Worm (Caenorhabditis elegans) whole organism, late embryonic: ENCODE results near the gene C43C3.4.

ENCODE experiments used
- K02D7.2 ChIP-seq: sonication (generic microtip); optimal IDR thresholded peaks from 2 replicates; lab custom pipeline; 2017; ENCODE audit warnings: mild to moderate bottlenecking, missing genetic modification characterization, missing compliant biosample characterization
- T23F11.4 ChIP-seq: fragments of 200-800 bp; sonication (Bioruptor generic); optimal IDR thresholded peaks from 2 replicates; lab custom pipeline; 2018; ENCODE audit warnings: mild to moderate bottlenecking, missing genetic modification characterization, missing compliant biosample characterization
- Y22D7AL.16 ChIP-seq: sonication (generic microtip); optimal IDR thresholded peaks from 2 replicates; lab custom pipeline; 2016; ENCODE audit warnings: missing genetic modification characterization, missing compliant biosample characterization
- ceh-14 ChIP-seq: sonication (generic microtip); optimal IDR thresholded peaks from 2 replicates; lab custom pipeline; 2016; ENCODE audit warnings: missing genotype, missing genetic modification characterization, missing compliant biosample characterization
- ceh-2 ChIP-seq: sonication (generic microtip); optimal IDR thresholded peaks from 2 replicates; lab custom pipeline; 2016; ENCODE audit warnings: missing genotype, missing genetic modification characterization, missing compliant biosample characterization
- ceh-22 ChIP-seq: sonication (generic microtip); optimal IDR thresholded peaks from 2 replicates; lab custom pipeline; 2017; ENCODE audit warnings: missing biosample characterization, missing genetic modification characterization
- ceh-24 ChIP-seq: sonication (generic microtip); optimal IDR thresholded peaks from 2 replicates; lab custom pipeline; 2016; ENCODE audit warnings: mild to moderate bottlenecking, missing genetic modification characterization, missing compliant biosample characterization
- ceh-30 ChIP-seq: fragments of 150-350 bp; optimal IDR thresholded peaks from 2 replicates; lab custom pipeline; 2014; ENCODE audit warnings: missing biosample characterization, missing genetic modification characterization
- ceh-34 ChIP-seq: sonication (generic microtip); optimal IDR thresholded peaks from 2 replicates; lab custom pipeline; 2016; ENCODE audit warnings: mild to moderate bottlenecking, missing genetic modification characterization, missing compliant biosample characterization
- ceh-6 ChIP-seq: fragments of 200-800 bp; sonication (Bioruptor generic); optimal IDR thresholded peaks from 2 replicates; lab custom pipeline; 2018; ENCODE audit warnings: mild to moderate bottlenecking, missing genetic modification characterization, missing compliant biosample characterization
- ceh-9 ChIP-seq: sonication (generic microtip); optimal IDR thresholded peaks from 2 replicates; lab custom pipeline; 2016; ENCODE audit warnings: mild to moderate bottlenecking, missing genetic modification characterization, inconsistent platforms, missing compliant biosample characterization
- che-1 ChIP-seq: sonication (generic microtip); optimal IDR thresholded peaks from 2 replicates; lab custom pipeline; 2016; ENCODE audit warnings: mild to moderate bottlenecking, missing genetic modification characterization, missing compliant biosample characterization
- dmd-4 ChIP-seq: sonication (generic microtip); optimal IDR thresholded peaks from 2 replicates; lab custom pipeline; 2016; ENCODE audit warnings: borderline replicate concordance, missing genetic modification characterization, missing compliant biosample characterization
- dve-1 ChIP-seq: sonication (generic microtip); optimal IDR thresholded peaks from 2 replicates; lab custom pipeline; 2017; ENCODE audit warnings: antibody characterized with exemption, mild to moderate bottlenecking, missing genetic modification characterization, missing compliant biosample characterization
- elt-2 ChIP-seq: sonication (generic microtip); optimal IDR thresholded peaks from 2 replicates; lab custom pipeline; 2016; ENCODE audit warnings: missing genetic modification reagents, missing genetic modification characterization, missing compliant biosample characterization
- elt-4 ChIP-seq: sonication (generic microtip); optimal IDR thresholded peaks from 2 replicates; lab custom pipeline; 2016; ENCODE audit warnings: missing genetic modification characterization, missing compliant biosample characterization
- eyg-1 ChIP-seq: sonication (generic microtip); optimal IDR thresholded peaks from 2 replicates; lab custom pipeline; 2016; ENCODE audit warnings: missing genotype, missing genetic modification characterization, missing compliant biosample characterization
- fax-1 ChIP-seq: sonication (generic microtip); optimal IDR thresholded peaks from 2 replicates; lab custom pipeline; 2016; ENCODE audit warnings: missing genotype, missing genetic modification characterization, missing compliant biosample characterization
- fkh-10 ChIP-seq: fragments of 150-350 bp; optimal IDR thresholded peaks from 2 replicates; lab custom pipeline; 2014; ENCODE audit warnings: missing biosample characterization, missing genetic modification reagents, missing genetic modification characterization
- gmeb-2 ChIP-seq: sonication (generic microtip); optimal IDR thresholded peaks from 2 replicates; lab custom pipeline; 2016; ENCODE audit warnings: missing genetic modification characterization, inconsistent platforms, missing compliant biosample characterization
- lim-6 ChIP-seq: sonication (generic microtip); optimal IDR thresholded peaks from 2 replicates; lab custom pipeline; 2016; ENCODE audit warnings: missing genetic modification characterization, missing compliant biosample characterization
- lin-11 ChIP-seq: fragments of 200-800 bp; sonication (Bioruptor generic); optimal IDR thresholded peaks from 2 replicates; lab custom pipeline; 2018; ENCODE audit warnings: mild to moderate bottlenecking, missing genetic modification characterization, missing compliant biosample characterization
- nfya-1 ChIP-seq: sonication (generic microtip); optimal IDR thresholded peaks from 2 replicates; lab custom pipeline; 2017; ENCODE audit warnings: missing genetic modification characterization, mild to moderate bottlenecking, missing compliant biosample characterization, antibody characterized with exemption, moderate library complexity
- nhr-11 ChIP-seq: fragments of 150-350 bp; optimal IDR thresholded peaks from 2 replicates; lab custom pipeline; 2014; ENCODE audit warnings: missing biosample characterization, missing genetic modification characterization
- nhr-232 ChIP-seq: sonication (generic microtip); optimal IDR thresholded peaks from 2 replicates; lab custom pipeline; 2016; ENCODE audit warnings: missing genetic modification characterization, missing compliant biosample characterization
- pag-3 ChIP-seq: sonication (generic microtip); optimal IDR thresholded peaks from 2 replicates; lab custom pipeline; 2016; ENCODE audit warnings: missing compliant biosample characterization, missing genetic modification characterization, borderline replicate concordance
- pax-1 ChIP-seq: fragments of 150-350 bp; optimal IDR thresholded peaks from 2 replicates; lab custom pipeline; 2014; ENCODE audit warnings: missing biosample characterization, missing genetic modification characterization
- pros-1 ChIP-seq: fragments of 150-350 bp; optimal IDR thresholded peaks from 2 replicates; lab custom pipeline; 2014; ENCODE audit warnings: missing biosample characterization, missing genetic modification reagents, missing genetic modification characterization
- sdc-2 ChIP-seq: sonication (generic microtip); optimal IDR thresholded peaks from 2 replicates; lab custom pipeline; 2016; ENCODE audit warnings: missing genotype, missing genetic modification characterization, missing compliant biosample characterization
- syd-9 ChIP-seq: sonication (generic microtip); optimal IDR thresholded peaks from 2 replicates; lab custom pipeline; 2016; ENCODE audit warnings: mild to moderate bottlenecking, missing genetic modification characterization, moderate library complexity, missing compliant biosample characterization
- tbx-2 ChIP-seq: sonication (generic microtip); optimal IDR thresholded peaks from 2 replicates; lab custom pipeline; 2016; ENCODE audit warnings: missing genetic modification characterization, missing compliant biosample characterization
- tbx-7 ChIP-seq: sonication (generic microtip); optimal IDR thresholded peaks from 2 replicates; lab custom pipeline; 2016; ENCODE audit warnings: missing genotype, missing genetic modification characterization, missing compliant biosample characterization
- unc-3 ChIP-seq, 2 experiments: fragments of 200-800 bp in 1 of 2; sonication (Bioruptor generic) in 1 of 2; sonication (generic microtip) in 1 of 2; conservative IDR thresholded peaks in 1 of 2; optimal IDR thresholded peaks in 1 of 2; 2 replicates each; pipeline versions ENCODE4 v1.3.6 to Lab custom; 2016 to 2022; ENCODE audit warnings: missing compliant biosample characterization in 2 of 2, missing genetic modification characterization in 2 of 2, missing genetic modification reagents in 1 of 2
- unc-42 ChIP-seq: sonication (generic microtip); optimal IDR thresholded peaks from 2 replicates; lab custom pipeline; 2016; ENCODE audit warnings: missing genotype, missing genetic modification characterization, missing compliant biosample characterization
- ztf-16 ChIP-seq: sonication (generic microtip); optimal IDR thresholded peaks from 2 replicates; lab custom pipeline; 2017; ENCODE audit warnings: missing genetic modification characterization, missing compliant biosample characterization

The C43C3.4 gene

ce11 chrX:9706084-9706483, 31.4 kb upstream of the C43C3.4 start, which contains the start of gene F15G9.1:
F15G9.1 (plus strand) TSS chrX:9706384.
- no peak for TF ChIP-seq pax-1 (tag; lab: Kevin White, UChicago)
- no peak for TF ChIP-seq nhr-232 (tag; lab: Kevin White, UChicago)
- TF ChIP-seq tbx-2: no peak
- no peak for TF ChIP-seq Y22D7AL.16 (tag; lab: Kevin White, UChicago)
- no peak for TF ChIP-seq ceh-34 (tag; lab: Kevin White, UChicago)
- TF ChIP-seq gmeb-2 (tag; lab: Kevin White, UChicago): no peak
- TF ChIP-seq ceh-6 (GFP tag; lab: Kevin White, UChicago): no peak
- no peak for TF ChIP-seq elt-4 (tag; lab: Kevin White, UChicago)
- no peak for TF ChIP-seq nhr-11 (tag; lab: Kevin White, UChicago)
- no peak for TF ChIP-seq syd-9
- TF ChIP-seq pag-3 (tag; lab: Kevin White, UChicago): no peak
- TF ChIP-seq ztf-16 (tag; lab: Kevin White, UChicago): no peak
- TF ChIP-seq dmd-4 (tag; lab: Kevin White, UChicago): no peak
- no peak for TF ChIP-seq che-1
- no peak for TF ChIP-seq nfya-1 (tag; lab: Kevin White, UChicago)
- no peak for TF ChIP-seq dve-1 (tag; lab: Kevin White, UChicago)
- TF ChIP-seq, all 69 proteins: peak for 0

- no peak for TF ChIP-seq ceh-2
- TF ChIP-seq elt-2 (tag; lab: Kevin White, UChicago): peak; percentile 35
- no peak for TF ChIP-seq ceh-30 (tag; lab: Kevin White, UChicago)
- peak; percentile 53 for TF ChIP-seq unc-42
Measured at ce11 chrX:9705257-9706035, 30.7 kb upstream of the C43C3.4 start.

- peak; percentile 12 for TF ChIP-seq unc-42
- TF ChIP-seq pax-1 (tag; lab: Kevin White, UChicago): no peak
Measured at ce11 chrX:9702790-9703189, 28.1 kb upstream of the C43C3.4 start.

ce11 chrX:9698359-9698758, 23.7 kb upstream of the C43C3.4 start, which contains the start of gene dyf-7:
dyf-7 (plus strand) TSS chrX:9698659.
- TF ChIP-seq unc-3 (GFP tag; conservative IDR thresholded peaks at IDR 0.05; lab: Robert Waterston, UW) (no peak), unc-3 (tag; optimal IDR thresholded peaks at IDR 0.05; lab: Kevin White, UChicago) (no peak), pros-1 (no peak)

- no peak for TF ChIP-seq ceh-30 (tag; lab: Kevin White, UChicago)
- no peak for TF ChIP-seq ceh-22 (tag; lab: Kevin White, UChicago)
- no peak for TF ChIP-seq T23F11.4 (GFP tag; lab: Kevin White, UChicago)
- TF ChIP-seq nfya-1 (tag; lab: Kevin White, UChicago): no peak
- no peak for TF ChIP-seq che-1
- no peak for TF ChIP-seq fkh-10 (GFP tag; lab: Kevin White, UChicago)
- no peak for TF ChIP-seq lim-6 (tag; lab: Kevin White, UChicago)
- no peak for TF ChIP-seq fax-1 (tag; lab: Kevin White, UChicago)
- no peak for TF ChIP-seq sdc-2 (tag; lab: Kevin White, UChicago)
- TF ChIP-seq gmeb-2 (tag; lab: Kevin White, UChicago): no peak
- TF ChIP-seq eyg-1 (tag; lab: Kevin White, UChicago): no peak
- no peak for TF ChIP-seq K02D7.2
- TF ChIP-seq ceh-24 (tag; lab: Kevin White, UChicago): no peak
- TF ChIP-seq lin-11: no peak
- TF ChIP-seq tbx-2: no peak
- TF ChIP-seq ceh-9: no peak
- no peak for TF ChIP-seq tbx-7 (tag; lab: Kevin White, UChicago)
- TF ChIP-seq dve-1 (tag; lab: Kevin White, UChicago): no peak
- no peak for TF ChIP-seq ceh-14 (tag; lab: Kevin White, UChicago)
- TF ChIP-seq pax-1 (tag; lab: Kevin White, UChicago): no peak
Measured at ce11 chrX:9697655-9698054, 23.0 kb upstream of the C43C3.4 start.
